Worm (Caenorhabditis elegans): Measurements from ENCODE around the gene T09B9.5.
A peak's percentile ranks its signal among the peaks of the same experiment; 100 is the strongest.

Gene T09B9.5

ce11 chrX:9777481-9777880 is at the start of gene T09B9.5:
Gene T09B9.5 (plus strand): TSS chrX:9777781.
- TF ChIP-seq tbx-37 (GFP tag; conservative IDR thresholded peaks at IDR 0.05): no peak
- no peak for TF ChIP-seq ceh-36 (tag; optimal IDR thresholded peaks at IDR 0.05)
- TF ChIP-seq sea-1 (GFP tag; conservative IDR thresholded peaks at IDR 0.05): no peak
- no peak for TF ChIP-seq aly-1 (tag; optimal IDR thresholded peaks at IDR 0.05)
- TF ChIP-seq ama-1 (optimal IDR thresholded peaks at IDR 0.05): no peak
- no peak for TF ChIP-seq tra-4 (tag; optimal IDR thresholded peaks at IDR 0.05)
- no peak for TF ChIP-seq pes-1 (GFP tag; IDR thresholded peaks at IDR 0.05)
- TF ChIP-seq hnd-1 (tag; optimal IDR thresholded peaks at IDR 0.05): no peak
- no peak for TF ChIP-seq ets-7 (tag; optimal IDR thresholded peaks at IDR 0.05)
- TF ChIP-seq F13C5.2 (tag; optimal IDR thresholded peaks at IDR 0.05): no peak
- TF ChIP-seq scrt-1 (GFP tag; IDR thresholded peaks at IDR 0.05): no peak
- no peak for TF ChIP-seq flt-1 (GFP tag; IDR thresholded peaks at IDR 0.05)
- TF ChIP-seq hmbx-1 (tag; optimal IDR thresholded peaks at IDR 0.05): no peak
- TF ChIP-seq tbx-11 (GFP tag; IDR thresholded peaks at IDR 0.05): no peak
- TF ChIP-seq ceh-13 (GFP tag; optimal IDR thresholded peaks at IDR 0.05): no peak

DNA sequence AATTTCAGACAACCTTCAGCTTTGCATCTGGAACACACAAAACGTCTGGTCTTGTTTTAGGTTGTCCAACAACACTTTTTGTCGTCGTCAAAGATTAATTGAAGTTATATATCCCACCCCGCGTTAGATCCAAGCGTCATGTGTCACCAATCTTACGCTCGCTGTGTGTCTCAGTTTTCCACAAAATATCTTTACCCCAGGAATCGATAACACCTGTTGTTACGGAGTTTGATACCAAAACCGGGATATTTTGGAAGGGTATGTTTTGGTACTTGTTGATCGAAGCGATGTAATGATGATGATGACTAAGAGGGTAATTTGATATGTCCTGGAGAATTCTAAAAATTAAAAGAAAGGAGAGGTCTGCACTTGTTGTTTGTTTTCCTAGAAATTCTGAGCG is 42.1 kb upstream of the T09B9.5 start:
- TF ChIP-seq tra-4 (tag; optimal IDR thresholded peaks at IDR 0.05) (no peak), flt-1 (GFP tag; IDR thresholded peaks at IDR 0.05) (no peak), aly-1 (tag; optimal IDR thresholded peaks at IDR 0.05) (no peak), hmg-4 (GFP tag; optimal IDR thresholded peaks at IDR 0.05) (no peak), tbx-11 (GFP tag; IDR thresholded peaks at IDR 0.05) (no peak), F13C5.2 (tag; optimal IDR thresholded peaks at IDR 0.05) (no peak), ceh-36 (tag; optimal IDR thresholded peaks at IDR 0.05) (no peak), sea-1 (GFP tag; conservative IDR thresholded peaks at IDR 0.05) (no peak), hnd-1 (tag; optimal IDR thresholded peaks at IDR 0.05) (no peak), pes-1 (GFP tag; IDR thresholded peaks at IDR 0.05) (no peak), B0310.2 (tag; optimal IDR thresholded peaks at IDR 0.05) (no peak), scrt-1 (GFP tag; IDR thresholded peaks at IDR 0.05) (no peak), tbx-37 (GFP tag; conservative IDR thresholded peaks at IDR 0.05) (no peak), hmbx-1 (tag; optimal IDR thresholded peaks at IDR 0.05) (no peak), ama-1 (optimal IDR thresholded peaks at IDR 0.05) (no peak), ceh-13 (GFP tag; optimal IDR thresholded peaks at IDR 0.05) (no peak), ets-7 (tag; optimal IDR thresholded peaks at IDR 0.05) (no peak)

DNA sequence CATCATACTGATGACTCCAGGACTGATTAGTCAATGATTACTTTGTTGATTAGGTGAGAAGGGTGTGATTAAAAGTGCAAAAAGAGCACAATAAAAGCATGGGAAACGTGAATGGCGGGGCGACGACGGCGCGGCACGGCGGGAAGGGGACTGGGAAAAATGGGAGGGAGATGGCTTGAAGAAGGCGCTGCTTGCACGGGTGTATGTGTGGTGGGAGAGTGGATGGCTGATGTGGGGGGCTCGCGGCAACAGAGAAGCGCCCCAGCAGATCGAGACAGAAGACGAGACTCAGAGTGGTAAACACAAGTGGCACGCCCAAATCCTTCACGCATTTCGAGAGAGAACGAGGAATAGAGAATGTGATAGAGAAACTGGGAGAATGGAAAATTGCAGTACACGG is 39.9 kb upstream of the T09B9.5 start, which contains the start of gene F15G9.5:
TSS of gene F15G9.5 (minus strand) at position 159 of the 400 bp plus-strand sequence.
- TF ChIP-seq hmbx-1 (tag; optimal IDR thresholded peaks at IDR 0.05) (no peak), hmg-4 (GFP tag; optimal IDR thresholded peaks at IDR 0.05) (peak; percentile 32), F13C5.2 (tag; optimal IDR thresholded peaks at IDR 0.05) (peak; percentile 49)

DNA sequence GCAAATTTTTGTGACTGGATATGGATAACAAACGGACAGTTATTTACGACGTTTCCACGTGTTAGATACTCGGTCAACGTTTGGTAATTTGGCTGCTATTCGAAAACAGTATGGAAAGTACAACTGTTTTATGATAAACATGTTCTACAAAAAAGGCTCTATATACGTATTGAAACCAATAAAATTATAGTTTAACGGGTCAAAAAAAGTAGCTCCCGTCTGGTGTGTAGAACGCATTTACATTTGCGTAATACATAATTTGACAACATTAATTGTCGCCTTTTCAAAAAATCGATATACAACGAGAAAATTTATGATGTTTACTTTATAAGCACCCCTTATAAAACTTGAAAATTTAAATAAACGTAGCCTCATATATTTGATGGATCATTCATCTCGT is 35.5 kb upstream of the T09B9.5 start:
- no peak for TF ChIP-seq flt-1 (GFP tag; IDR thresholded peaks at IDR 0.05)
- no peak for TF ChIP-seq aly-1 (tag; optimal IDR thresholded peaks at IDR 0.05)
- no peak for TF ChIP-seq ceh-13 (GFP tag; optimal IDR thresholded peaks at IDR 0.05)
- no peak for TF ChIP-seq pes-1 (GFP tag; IDR thresholded peaks at IDR 0.05)
- no peak for TF ChIP-seq tra-4 (tag; optimal IDR thresholded peaks at IDR 0.05)
- TF ChIP-seq hmbx-1 (tag; optimal IDR thresholded peaks at IDR 0.05): no peak
- TF ChIP-seq ceh-36 (tag; optimal IDR thresholded peaks at IDR 0.05): no peak
- TF ChIP-seq hnd-1 (tag; optimal IDR thresholded peaks at IDR 0.05): no peak
- TF ChIP-seq ama-1 (optimal IDR thresholded peaks at IDR 0.05): no peak
- TF ChIP-seq B0310.2 (tag; optimal IDR thresholded peaks at IDR 0.05): no peak
- TF ChIP-seq sea-1 (GFP tag; conservative IDR thresholded peaks at IDR 0.05): no peak
- no peak for TF ChIP-seq ets-7 (tag; optimal IDR thresholded peaks at IDR 0.05)
- TF ChIP-seq hmg-4 (GFP tag; optimal IDR thresholded peaks at IDR 0.05): no peak
- TF ChIP-seq tbx-11 (GFP tag; IDR thresholded peaks at IDR 0.05): no peak
- TF ChIP-seq F13C5.2 (tag; optimal IDR thresholded peaks at IDR 0.05): no peak
- no peak for TF ChIP-seq tbx-37 (GFP tag; conservative IDR thresholded peaks at IDR 0.05)
- TF ChIP-seq scrt-1 (GFP tag; IDR thresholded peaks at IDR 0.05): no peak

- TF ChIP-seq hnd-1 (tag; optimal IDR thresholded peaks at IDR 0.05) (peak; percentile 95), scrt-1 (GFP tag; IDR thresholded peaks at IDR 0.05) (peak; percentile 99), ceh-13 (GFP tag; optimal IDR thresholded peaks at IDR 0.05) (peak; percentile 95), flt-1 (GFP tag; IDR thresholded peaks at IDR 0.05) (peak; percentile 98), tra-4 (tag; optimal IDR thresholded peaks at IDR 0.05) (peak; percentile 91), ets-7 (tag; optimal IDR thresholded peaks at IDR 0.05) (peak; percentile 93), sea-1 (GFP tag; conservative IDR thresholded peaks at IDR 0.05) (peak; percentile 98), tbx-11 (GFP tag; IDR thresholded peaks at IDR 0.05) (peak; percentile 99), B0310.2 (tag; optimal IDR thresholded peaks at IDR 0.05) (peak; percentile 98), hmbx-1 (tag; optimal IDR thresholded peaks at IDR 0.05) (peak; percentile 92), ceh-36 (tag; optimal IDR thresholded peaks at IDR 0.05) (peak; percentile 95), hmg-4 (GFP tag; optimal IDR thresholded peaks at IDR 0.05) (peak; percentile 99), tbx-37 (GFP tag; conservative IDR thresholded peaks at IDR 0.05) (peak; percentile 99), pes-1 (GFP tag; IDR thresholded peaks at IDR 0.05) (peak; percentile 99), aly-1 (tag; optimal IDR thresholded peaks at IDR 0.05) (peak; percentile 98), F13C5.2 (tag; optimal IDR thresholded peaks at IDR 0.05) (peak; percentile 97)
These were observed 34.1 kb upstream of the T09B9.5 start for ce11 chrX:9743513-9743914.

ce11 chrX:9754537-9754936 is 23.0 kb upstream of the T09B9.5 start:
- TF ChIP-seq aly-1 (tag; optimal IDR thresholded peaks at IDR 0.05) (no peak), hnd-1 (tag; optimal IDR thresholded peaks at IDR 0.05) (no peak), ama-1 (optimal IDR thresholded peaks at IDR 0.05) (no peak), sea-1 (GFP tag; conservative IDR thresholded peaks at IDR 0.05) (no peak), tra-4 (tag; optimal IDR thresholded peaks at IDR 0.05) (no peak), hmg-4 (GFP tag; optimal IDR thresholded peaks at IDR 0.05) (no peak), hmbx-1 (tag; optimal IDR thresholded peaks at IDR 0.05) (no peak), F13C5.2 (tag; optimal IDR thresholded peaks at IDR 0.05) (no peak), B0310.2 (tag; optimal IDR thresholded peaks at IDR 0.05) (no peak), tbx-37 (GFP tag; conservative IDR thresholded peaks at IDR 0.05) (no peak), ceh-13 (GFP tag; optimal IDR thresholded peaks at IDR 0.05) (no peak)

- TF ChIP-seq tra-4 (tag; optimal IDR thresholded peaks at IDR 0.05) (no peak), ets-7 (tag; optimal IDR thresholded peaks at IDR 0.05) (no peak), pes-1 (GFP tag; IDR thresholded peaks at IDR 0.05) (no peak), B0310.2 (tag; optimal IDR thresholded peaks at IDR 0.05) (no peak), aly-1 (tag; optimal IDR thresholded peaks at IDR 0.05) (no peak), hnd-1 (tag; optimal IDR thresholded peaks at IDR 0.05) (no peak), tbx-11 (GFP tag; IDR thresholded peaks at IDR 0.05) (no peak), ama-1 (optimal IDR thresholded peaks at IDR 0.05) (no peak), tbx-37 (GFP tag; conservative IDR thresholded peaks at IDR 0.05) (no peak), ceh-36 (tag; optimal IDR thresholded peaks at IDR 0.05) (no peak), F13C5.2 (tag; optimal IDR thresholded peaks at IDR 0.05) (no peak), sea-1 (GFP tag; conservative IDR thresholded peaks at IDR 0.05) (no peak), scrt-1 (GFP tag; IDR thresholded peaks at IDR 0.05) (no peak), hmg-4 (GFP tag; optimal IDR thresholded peaks at IDR 0.05) (no peak), flt-1 (GFP tag; IDR thresholded peaks at IDR 0.05) (no peak), hmbx-1 (tag; optimal IDR thresholded peaks at IDR 0.05) (no peak), ceh-13 (GFP tag; optimal IDR thresholded peaks at IDR 0.05) (no peak)
These were observed 20.6 kb upstream of the T09B9.5 start, which contains the start of gene T09B9.1 for ce11 chrX:9756971-9757370. Gene T09B9.1 (plus strand): TSS chrX:9757271.
